Worm (Caenorhabditis elegans): ENCODE data around the gene eat-2.

ce11 chrII:14214109-14214508 lies 42.7 kb upstream of the eat-2 start, which contains the start of gene Y48B6A.10:
- TF ChIP-seq him-1 (tag; optimal IDR thresholded peaks at IDR 0.05) (no peak), dao-5 (tag; optimal IDR thresholded peaks at IDR 0.05) (no peak), W03F9.2 (tag; optimal IDR thresholded peaks at IDR 0.05) (no peak)

Measured in whole organism, L4/young adult.